Fruit fly (Drosophila melanogaster): ENCODE data around the gene CG1523.

DNA sequence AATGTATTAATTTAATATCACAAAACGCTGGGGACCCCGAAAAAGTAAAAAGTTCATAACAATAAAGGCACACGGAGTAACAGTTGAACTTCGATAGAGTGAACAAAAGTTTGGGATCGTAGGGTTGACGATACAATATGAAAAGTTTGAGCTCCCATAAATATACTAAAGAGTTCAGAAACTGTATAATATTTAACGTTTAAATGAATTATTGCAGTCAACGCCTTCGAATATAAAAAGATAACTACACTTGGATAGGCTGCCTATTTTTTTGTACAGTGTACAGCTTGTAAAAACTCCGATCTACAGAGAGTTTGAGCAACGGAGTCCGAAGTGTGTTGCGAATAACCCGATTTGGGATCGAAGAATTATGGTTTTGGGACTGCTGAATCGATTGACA is 11.3 kb upstream of the CG1523 start:
- TF ChIP-seq CTCF (optimal IDR thresholded peaks at IDR 0.05) (no peak), CG8478 (optimal IDR thresholded peaks at IDR 0.05) (no peak)
